Worm (Caenorhabditis elegans) whole organism, L4/young adult: ENCODE results near the gene B0303.7.

Experiments used
- W03F9.2 ChIP-seq: fragments of 150-350 bp; optimal IDR thresholded peaks from 2 replicates; lab custom pipeline; 2014; ENCODE audit warnings: missing biosample characterization, missing genetic modification characterization
- dao-5 ChIP-seq: sonication (generic microtip); optimal IDR thresholded peaks from 2 replicates; lab custom pipeline; 2016; ENCODE audit warnings: missing genotype, missing genetic modification characterization, moderate library complexity, missing compliant biosample characterization
- him-1 ChIP-seq: sonication (generic microtip); optimal IDR thresholded peaks from 2 replicates; lab custom pipeline; 2016; ENCODE audit warnings: missing genotype, missing genetic modification reagents, missing genetic modification characterization, missing compliant biosample characterization

ce11 chrIII:8652112-8652694 is 41.2 kb upstream of the B0303.7 start:
- no peak for TF ChIP-seq him-1
- no peak for TF ChIP-seq W03F9.2 (tag; lab: Kevin White, UChicago)
- no peak for TF ChIP-seq dao-5 (tag; lab: Kevin White, UChicago)
